Worm (Caenorhabditis elegans): ENCODE results near the gene fbxa-131.

DNA sequence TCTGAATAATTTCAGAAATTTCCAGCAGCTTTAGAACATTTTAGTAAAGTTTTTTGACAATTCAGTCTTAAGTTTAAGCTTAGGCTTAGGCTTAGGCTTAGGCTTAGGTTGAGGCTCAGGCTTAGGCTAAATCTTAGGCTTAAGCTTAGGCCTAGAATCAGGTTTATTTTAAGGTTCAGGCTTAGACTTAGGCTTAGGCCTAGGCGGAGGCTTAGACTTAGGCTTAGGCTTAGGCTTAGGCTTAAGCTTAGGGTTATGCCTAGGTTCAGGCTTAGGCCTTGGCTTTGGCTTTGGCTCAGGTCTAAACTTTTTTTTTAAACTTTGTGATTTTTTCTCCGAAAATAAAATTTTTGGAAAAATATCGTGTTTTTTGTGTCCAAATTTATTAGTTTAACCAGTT, 19.6 kb upstream of the fbxa-131 start:
- TF ChIP-seq fos-1 (tag; optimal IDR thresholded peaks at IDR 0.05), result no peak
- TF ChIP-seq jun-1 (tag; optimal IDR thresholded peaks at IDR 0.05), result no peak

All from whole organism, L1 larva.